Worm (Caenorhabditis elegans) whole organism, late embryonic: ENCODE results near the gene algn-13.

Source experiments
- C08G9.2 ChIP-seq: sonication (generic microtip); optimal IDR thresholded peaks from 2 replicates; lab custom pipeline; 2016; ENCODE audit warnings: mild to moderate bottlenecking, missing genetic modification characterization, moderate library complexity, missing compliant biosample characterization
- K02D7.2 ChIP-seq: sonication (generic microtip); optimal IDR thresholded peaks from 2 replicates; lab custom pipeline; 2017; ENCODE audit warnings: mild to moderate bottlenecking, missing genetic modification characterization, missing compliant biosample characterization
- K09A11.1 ChIP-seq: sonication (generic microtip); optimal IDR thresholded peaks from 2 replicates; lab custom pipeline; 2017; ENCODE audit warnings: antibody characterized with exemption, mild to moderate bottlenecking, missing genetic modification characterization, missing compliant biosample characterization; ENCODE audit not compliant: insufficient read depth
- Y22D7AL.16 ChIP-seq: sonication (generic microtip); optimal IDR thresholded peaks from 2 replicates; lab custom pipeline; 2016; ENCODE audit warnings: missing genetic modification characterization, missing compliant biosample characterization
- ahr-1 ChIP-seq: sonication (generic microtip); optimal IDR thresholded peaks from 2 replicates; lab custom pipeline; 2016; ENCODE audit warnings: missing genetic modification characterization, missing compliant biosample characterization
- ama-1 ChIP-seq: fragments of 150-350 bp; optimal IDR thresholded peaks from 2 replicates; lab custom pipeline; 2014
- ceh-2 ChIP-seq: sonication (generic microtip); optimal IDR thresholded peaks from 2 replicates; lab custom pipeline; 2016; ENCODE audit warnings: missing genotype, missing genetic modification characterization, missing compliant biosample characterization
- ceh-24 ChIP-seq: sonication (generic microtip); optimal IDR thresholded peaks from 2 replicates; lab custom pipeline; 2016; ENCODE audit warnings: mild to moderate bottlenecking, missing genetic modification characterization, missing compliant biosample characterization
- ceh-30 ChIP-seq: fragments of 150-350 bp; optimal IDR thresholded peaks from 2 replicates; lab custom pipeline; 2014; ENCODE audit warnings: missing biosample characterization, missing genetic modification characterization
- ceh-34 ChIP-seq: sonication (generic microtip); optimal IDR thresholded peaks from 2 replicates; lab custom pipeline; 2016; ENCODE audit warnings: mild to moderate bottlenecking, missing genetic modification characterization, missing compliant biosample characterization
- ceh-48 ChIP-seq: sonication (generic microtip); optimal IDR thresholded peaks from 2 replicates; lab custom pipeline; 2016; ENCODE audit warnings: missing genetic modification characterization, inconsistent platforms, missing compliant biosample characterization
- ceh-6 ChIP-seq: fragments of 200-800 bp; sonication (Bioruptor generic); optimal IDR thresholded peaks from 2 replicates; lab custom pipeline; 2018; ENCODE audit warnings: mild to moderate bottlenecking, missing genetic modification characterization, missing compliant biosample characterization
- ceh-9 ChIP-seq: sonication (generic microtip); optimal IDR thresholded peaks from 2 replicates; lab custom pipeline; 2016; ENCODE audit warnings: mild to moderate bottlenecking, missing genetic modification characterization, inconsistent platforms, missing compliant biosample characterization
- dve-1 ChIP-seq: sonication (generic microtip); optimal IDR thresholded peaks from 2 replicates; lab custom pipeline; 2017; ENCODE audit warnings: antibody characterized with exemption, mild to moderate bottlenecking, missing genetic modification characterization, missing compliant biosample characterization
- elt-2 ChIP-seq: sonication (generic microtip); optimal IDR thresholded peaks from 2 replicates; lab custom pipeline; 2016; ENCODE audit warnings: missing genetic modification reagents, missing genetic modification characterization, missing compliant biosample characterization
- elt-4 ChIP-seq: sonication (generic microtip); optimal IDR thresholded peaks from 2 replicates; lab custom pipeline; 2016; ENCODE audit warnings: missing genetic modification characterization, missing compliant biosample characterization
- ets-4 ChIP-seq: sonication (generic microtip); optimal IDR thresholded peaks from 2 replicates; lab custom pipeline; 2016; ENCODE audit warnings: missing genetic modification characterization, missing compliant biosample characterization
- eyg-1 ChIP-seq: sonication (generic microtip); optimal IDR thresholded peaks from 2 replicates; lab custom pipeline; 2016; ENCODE audit warnings: missing genotype, missing genetic modification characterization, missing compliant biosample characterization
- fax-1 ChIP-seq: sonication (generic microtip); optimal IDR thresholded peaks from 2 replicates; lab custom pipeline; 2016; ENCODE audit warnings: missing genotype, missing genetic modification characterization, missing compliant biosample characterization
- fkh-10 ChIP-seq: fragments of 150-350 bp; optimal IDR thresholded peaks from 2 replicates; lab custom pipeline; 2014; ENCODE audit warnings: missing biosample characterization, missing genetic modification reagents, missing genetic modification characterization
- fkh-6 ChIP-seq: sonication (generic microtip); optimal IDR thresholded peaks from 2 replicates; lab custom pipeline; 2016; ENCODE audit warnings: missing genetic modification characterization, missing compliant biosample characterization
- hlh-15 ChIP-seq: sonication (generic microtip); optimal IDR thresholded peaks from 2 replicates; lab custom pipeline; 2016; ENCODE audit warnings: missing genetic modification characterization, missing compliant biosample characterization
- hlh-30 ChIP-seq: sonication (generic microtip); optimal IDR thresholded peaks from 2 replicates; lab custom pipeline; 2017; ENCODE audit warnings: antibody characterized with exemption, missing genetic modification characterization, missing compliant biosample characterization; ENCODE audit not compliant: insufficient read depth
- hlh-8 ChIP-seq: sonication (generic microtip); optimal IDR thresholded peaks from 2 replicates; lab custom pipeline; 2016; ENCODE audit warnings: missing genotype, missing genetic modification characterization, missing compliant biosample characterization
- madf-2 ChIP-seq: sonication (generic microtip); optimal IDR thresholded peaks from 2 replicates; lab custom pipeline; 2017; ENCODE audit warnings: missing genetic modification characterization, missing compliant biosample characterization
- nfya-1 ChIP-seq: sonication (generic microtip); optimal IDR thresholded peaks from 2 replicates; lab custom pipeline; 2017; ENCODE audit warnings: missing genetic modification characterization, mild to moderate bottlenecking, missing compliant biosample characterization, antibody characterized with exemption, moderate library complexity
- npax-4 ChIP-seq: sonication (generic microtip); optimal IDR thresholded peaks from 2 replicates; lab custom pipeline; 2016; ENCODE audit warnings: missing genetic modification characterization, missing compliant biosample characterization
- pat-9 ChIP-seq: fragments of 200-800 bp; sonication (Bioruptor generic); optimal IDR thresholded peaks from 2 replicates; lab custom pipeline; 2018; ENCODE audit warnings: mild to moderate bottlenecking, missing genetic modification characterization, moderate library complexity, missing compliant biosample characterization
- pha-2 ChIP-seq: sonication (generic microtip); optimal IDR thresholded peaks from 2 replicates; lab custom pipeline; 2017; ENCODE audit warnings: mild to moderate bottlenecking, missing genetic modification characterization, missing compliant biosample characterization
- pqm-1 ChIP-seq: sonication (generic microtip); optimal IDR thresholded peaks from 2 replicates; lab custom pipeline; 2016; ENCODE audit warnings: missing genetic modification characterization, missing compliant biosample characterization
- pros-1 ChIP-seq: fragments of 150-350 bp; optimal IDR thresholded peaks from 2 replicates; lab custom pipeline; 2014; ENCODE audit warnings: missing biosample characterization, missing genetic modification reagents, missing genetic modification characterization
- ref-2 ChIP-seq: sonication (generic microtip); optimal IDR thresholded peaks from 2 replicates; lab custom pipeline; 2016; ENCODE audit warnings: missing genetic modification characterization, missing compliant biosample characterization
- sdc-2 ChIP-seq: sonication (generic microtip); optimal IDR thresholded peaks from 2 replicates; lab custom pipeline; 2016; ENCODE audit warnings: missing genotype, missing genetic modification characterization, missing compliant biosample characterization
- sox-2 ChIP-seq: fragments of 200-800 bp; sonication (Bioruptor generic); IDR thresholded peaks from 2 replicates; pipeline ENCODE4 v1.3.6; 2022; ENCODE audit warnings: missing genetic modification reagents, missing genetic modification characterization, missing compliant biosample characterization
- sox-4 ChIP-seq: sonication (generic microtip); optimal IDR thresholded peaks from 2 replicates; lab custom pipeline; 2017; ENCODE audit warnings: mild to moderate bottlenecking, missing genetic modification characterization, inconsistent platforms, missing compliant biosample characterization
- tbx-7 ChIP-seq: sonication (generic microtip); optimal IDR thresholded peaks from 2 replicates; lab custom pipeline; 2016; ENCODE audit warnings: missing genotype, missing genetic modification characterization, missing compliant biosample characterization
- unc-3 ChIP-seq, 2 experiments: fragments of 200-800 bp in 1 of 2; sonication (Bioruptor generic) in 1 of 2; sonication (generic microtip) in 1 of 2; conservative IDR thresholded peaks in 1 of 2; optimal IDR thresholded peaks in 1 of 2; 2 replicates each; pipeline versions ENCODE4 v1.3.6 to Lab custom; 2016 to 2022; ENCODE audit warnings: missing compliant biosample characterization in 2 of 2, missing genetic modification characterization in 2 of 2, missing genetic modification reagents in 1 of 2
- unc-55 ChIP-seq: sonication (generic microtip); optimal IDR thresholded peaks from 2 replicates; lab custom pipeline; 2017; ENCODE audit warnings: missing biosample characterization, missing genetic modification reagents, missing genetic modification characterization
- unc-86 ChIP-seq: sonication (generic microtip); optimal IDR thresholded peaks from 2 replicates; lab custom pipeline; 2016; ENCODE audit warnings: missing genetic modification characterization, missing compliant biosample characterization

The algn-13 gene

ce11 chrV:13958247-13958646, 3.5 kb downstream of the algn-13 start, which contains the start of gene R10D12.10:
TSS of gene R10D12.10 (minus strand) at chrV:13958347.
- TF ChIP-seq fkh-6 (tag; lab: Kevin White, UChicago) (no peak), fax-1 (no peak), hlh-30 (no peak), pros-1 (no peak), elt-2 (tag; lab: Kevin White, UChicago) (no peak)

- TF ChIP-seq ahr-1 (tag; lab: Kevin White, UChicago), result no peak
- no peak for TF ChIP-seq ceh-9 (tag; lab: Kevin White, UChicago)
- TF ChIP-seq unc-86 (tag; lab: Kevin White, UChicago), result no peak
- no peak for TF ChIP-seq ref-2 (tag; lab: Kevin White, UChicago)
- no peak for TF ChIP-seq unc-3 (GFP tag; conservative IDR thresholded peaks at IDR 0.05; lab: Robert Waterston, UW)
- no peak for TF ChIP-seq unc-3 (tag; optimal IDR thresholded peaks at IDR 0.05; lab: Kevin White, UChicago)
- no peak for TF ChIP-seq ceh-30 (tag; lab: Kevin White, UChicago)
- TF ChIP-seq ceh-34 (tag; lab: Kevin White, UChicago), result no peak
- TF ChIP-seq sox-4 (tag; lab: Kevin White, UChicago), result no peak
- no peak for TF ChIP-seq ceh-6 (GFP tag; lab: Kevin White, UChicago)
- TF ChIP-seq unc-55 (GFP tag; lab: Kevin White, UChicago), result no peak
Observed at ce11 chrV:13957691-13958090, 4.1 kb downstream of the algn-13 start.

DNA sequence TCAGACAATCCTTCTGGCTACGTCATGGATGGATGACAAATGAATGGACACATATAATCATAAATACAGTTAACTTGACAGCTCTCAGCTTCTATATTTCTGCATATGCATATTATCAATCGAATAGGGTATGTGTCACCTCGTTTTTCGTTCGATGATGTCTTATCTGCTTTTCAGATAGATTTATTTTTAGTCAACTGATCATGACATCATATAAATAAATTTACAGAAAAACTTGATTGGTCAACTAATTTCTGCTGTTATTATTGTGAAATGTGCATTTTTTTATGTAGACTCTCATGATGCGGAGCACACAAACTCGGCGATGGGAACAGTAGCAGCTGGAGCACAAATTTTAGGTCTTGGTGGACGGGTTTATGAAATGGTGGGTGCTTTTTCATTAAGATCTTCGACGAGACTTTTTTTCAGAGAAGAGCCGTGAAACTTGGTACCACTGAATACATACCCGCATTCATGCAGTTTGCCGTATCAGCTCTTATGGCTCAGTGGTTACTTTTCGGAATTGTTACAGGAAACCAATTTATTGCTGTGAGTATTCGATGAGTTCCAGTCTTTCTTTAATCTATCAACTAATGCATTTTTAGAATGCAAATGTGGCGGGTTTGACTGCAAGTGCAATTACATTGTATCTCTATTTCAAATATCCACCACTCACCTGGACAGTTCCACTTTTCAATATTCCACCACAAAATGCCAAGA, 6.2 kb downstream of the algn-13 start:
- TF ChIP-seq pqm-1 (tag; lab: Kevin White, UChicago) (no peak), Y22D7AL.16 (tag; lab: Kevin White, UChicago) (no peak), elt-4 (tag; lab: Kevin White, UChicago) (no peak), sdc-2 (no peak), ceh-2 (no peak), ets-4 (no peak), ama-1 (lab: Kevin White, UChicago) (no peak), pha-2 (tag; lab: Kevin White, UChicago) (no peak), nfya-1 (no peak), eyg-1 (tag; lab: Kevin White, UChicago) (no peak), C08G9.2 (tag; lab: Kevin White, UChicago) (no peak)

DNA sequence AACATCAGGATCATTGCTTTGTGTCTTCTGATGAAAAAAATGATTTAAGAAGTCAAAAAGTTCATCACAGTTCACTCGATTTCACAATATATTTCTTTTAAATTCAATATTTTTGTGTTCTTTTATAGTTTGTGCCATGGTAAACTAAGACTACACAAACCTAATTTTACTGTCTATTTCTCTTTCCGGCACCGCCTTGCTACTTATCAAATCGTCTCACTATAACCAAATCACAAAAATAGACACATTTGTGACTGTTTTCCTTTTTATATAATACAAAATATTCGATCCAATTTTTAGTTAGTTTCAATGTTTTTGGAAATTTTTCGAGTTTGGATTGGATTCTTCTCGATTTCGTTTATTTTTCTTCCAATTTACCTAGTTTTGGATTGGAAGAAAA, 7.7 kb downstream of the algn-13 start, which contains the start of gene swt-6:
swt-6 (plus strand) TSS at position 301 of the 400 bp plus-strand sequence.
- TF ChIP-seq pat-9 (tag; lab: Kevin White, UChicago) (no peak), hlh-8 (tag; lab: Kevin White, UChicago) (no peak), dve-1 (tag; lab: Kevin White, UChicago) (no peak), hlh-15 (tag; lab: Kevin White, UChicago) (no peak), sdc-2 (no peak), npax-4 (tag; lab: Kevin White, UChicago) (no peak), sox-2 (no peak), ceh-48 (tag; lab: Kevin White, UChicago) (no peak), ref-2 (tag; lab: Kevin White, UChicago) (no peak), ets-4 (no peak), madf-2 (tag; lab: Kevin White, UChicago) (no peak), fkh-10 (no peak), nfya-1 (no peak), hlh-30 (no peak), K09A11.1 (tag; lab: Kevin White, UChicago) (no peak), K02D7.2 (tag; lab: Kevin White, UChicago) (no peak), ceh-24 (no peak), tbx-7 (no peak)
